Worm (Caenorhabditis elegans): ENCODE results near the gene mrpl-10.

The mrpl-10 gene

DNA sequence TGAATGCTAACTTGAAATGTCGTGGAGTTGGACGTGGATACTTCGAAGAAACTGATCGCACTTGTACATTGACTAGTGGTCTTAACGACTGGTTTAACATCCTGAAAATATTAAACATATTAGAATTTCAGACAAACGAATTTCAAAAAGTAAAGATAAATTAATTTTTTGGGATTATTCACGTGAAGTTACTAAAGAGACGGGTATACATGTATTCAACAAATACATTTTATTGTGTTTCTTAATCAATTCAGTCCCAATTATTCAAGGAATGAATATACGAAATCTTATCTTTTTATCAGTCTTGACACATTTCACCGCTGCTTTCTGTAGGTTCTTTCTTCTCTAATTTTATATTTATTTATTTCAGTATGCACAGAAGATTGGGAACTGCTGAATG is at the start of gene mrpl-10, which contains the start of gene clec-142:
TSS of gene mrpl-10 (minus strand) at position 101 of the 400 bp plus-strand sequence.
TSS of gene clec-142 (plus strand) at position 264 of the 400 bp plus-strand sequence.
- TF ChIP-seq ceh-20 (GFP tag; IDR thresholded peaks at IDR 0.05) (no peak), skn-1 (tag; optimal IDR thresholded peaks at IDR 0.05) (no peak), saeg-2 (GFP tag; IDR thresholded peaks at IDR 0.05) (no peak), ceh-32 (tag; optimal IDR thresholded peaks at IDR 0.05; ENCODE audit: poor library complexity) (no peak), gei-8 (GFP tag; optimal IDR thresholded peaks at IDR 0.05) (no peak), nhr-10 (tag; optimal IDR thresholded peaks at IDR 0.05) (no peak), daf-16 (GFP tag; optimal IDR thresholded peaks at IDR 0.05) (no peak), daf-16 (tag; optimal IDR thresholded peaks at IDR 0.05) (no peak), lin-1 (GFP tag; IDR thresholded peaks at IDR 0.05) (no peak), aly-2 (tag; optimal IDR thresholded peaks at IDR 0.05) (no peak), sdz-12 (GFP tag; optimal IDR thresholded peaks at IDR 0.05) (no peak), D1046.2 (GFP tag; IDR thresholded peaks at IDR 0.05) (no peak), Y105C5A.15 (GFP tag; IDR thresholded peaks at IDR 0.05) (no peak), lin-15B (tag; optimal IDR thresholded peaks at IDR 0.05) (no peak), F26F4.8 (GFP tag; conservative IDR thresholded peaks at IDR 0.05) (no peak), Y5F2A.4 (GFP tag; optimal IDR thresholded peaks at IDR 0.05) (no peak), zip-11 (GFP tag; IDR thresholded peaks at IDR 0.05) (no peak), nhr-6 (tag; optimal IDR thresholded peaks at IDR 0.05) (no peak), zfp-3 (GFP tag; conservative IDR thresholded peaks at IDR 0.05) (no peak)

DNA sequence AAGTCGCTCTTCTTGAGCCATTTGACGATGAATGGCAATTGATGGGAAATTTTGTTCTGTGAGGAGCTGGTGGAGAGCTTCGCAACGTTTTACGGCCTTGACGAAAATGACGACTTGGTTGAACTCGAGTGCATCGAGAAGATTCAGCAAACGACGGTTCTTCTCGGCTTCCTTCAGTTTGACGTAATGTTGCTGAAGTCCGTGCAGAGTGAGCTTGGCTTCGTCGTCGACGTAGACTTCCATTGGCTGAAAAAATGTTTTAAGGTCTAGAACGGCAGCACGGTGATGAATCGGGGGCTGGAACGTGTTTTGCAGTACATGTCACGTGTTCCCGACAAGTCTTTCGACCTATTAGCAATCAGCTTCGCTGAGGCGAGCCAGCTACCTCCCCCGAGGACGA is 49.1 kb upstream of the mrpl-10 start:
- TF ChIP-seq unc-62 (GFP tag; optimal IDR thresholded peaks at IDR 0.05 in 1 of 2) (peak in 1 of 2 experiments; percentile 94), unc-62 (tag; optimal IDR thresholded peaks at IDR 0.05) (no peak), ztf-7 (tag; optimal IDR thresholded peaks at IDR 0.05) (no peak)

DNA sequence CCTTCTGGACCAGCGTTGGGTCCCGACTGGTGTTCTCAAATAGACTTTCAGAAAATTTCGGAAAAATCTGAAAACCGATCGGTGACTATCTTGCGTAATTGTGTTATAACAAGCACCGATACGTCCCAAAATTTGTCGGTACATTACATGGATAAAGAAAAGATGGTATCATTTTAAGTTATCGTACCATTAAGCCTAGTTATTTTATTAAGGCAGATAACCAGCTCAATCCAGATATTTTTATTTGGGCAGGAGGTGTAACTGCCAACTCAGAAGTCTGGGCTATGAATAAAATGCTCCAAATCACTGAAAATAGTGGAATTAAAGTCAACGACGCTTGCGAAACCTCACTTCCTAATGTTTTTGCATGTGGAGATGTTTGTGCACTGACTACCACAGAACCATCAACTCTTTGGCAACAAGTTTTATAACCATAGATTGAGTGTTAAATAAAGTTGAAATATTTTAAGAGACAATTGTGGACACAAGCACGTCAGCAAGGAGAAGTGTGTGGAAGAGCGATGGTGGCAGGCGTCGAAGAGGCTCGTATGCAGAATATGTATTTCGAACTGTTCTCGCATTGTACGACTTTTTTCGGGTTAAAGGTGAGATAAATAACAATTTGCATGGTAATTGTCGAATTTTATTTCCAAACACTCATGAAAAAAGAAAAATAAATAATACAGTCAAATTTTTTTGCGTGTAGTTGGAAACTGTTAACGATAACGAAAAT is 48.1 kb upstream of the mrpl-10 start:
- no peak for TF ChIP-seq zfp-2 (tag; optimal IDR thresholded peaks at IDR 0.05)
- peak; percentile 20 for TF ChIP-seq mes-2 (tag; optimal IDR thresholded peaks at IDR 0.05; ENCODE audit: poor library complexity, severe bottlenecking)
- no peak for TF ChIP-seq fos-1 (tag; optimal IDR thresholded peaks at IDR 0.05)
- TF ChIP-seq lin-38 (GFP tag; IDR thresholded peaks at IDR 0.05): peak; percentile 57
- TF ChIP-seq nhr-28 (tag; optimal IDR thresholded peaks at IDR 0.05): no peak
- TF ChIP-seq tra-1 (GFP tag; IDR thresholded peaks at IDR 0.05): no peak
- no peak for TF ChIP-seq lir-3 (tag; optimal IDR thresholded peaks at IDR 0.05)
- no peak for TF ChIP-seq snpc-4 (tag; optimal IDR thresholded peaks at IDR 0.05)
- TF ChIP-seq mdl-1 (tag; optimal IDR thresholded peaks at IDR 0.05): no peak
- peak; percentile 36 for TF ChIP-seq duxl-1 (tag; optimal IDR thresholded peaks at IDR 0.05; ENCODE audit: poor library complexity)
- TF ChIP-seq nhr-102 (tag; optimal IDR thresholded peaks at IDR 0.05): peak; percentile 15
- TF ChIP-seq ceh-20 (GFP tag; IDR thresholded peaks at IDR 0.05): no peak
- peak; percentile 14 for TF ChIP-seq mep-1 (tag; optimal IDR thresholded peaks at IDR 0.05)
- TF ChIP-seq ceh-44 (GFP tag; IDR thresholded peaks at IDR 0.05): no peak
- TF ChIP-seq egl-43 (GFP tag; IDR thresholded peaks at IDR 0.05): no peak
- no peak for TF ChIP-seq arid-1 (GFP tag; conservative IDR thresholded peaks at IDR 0.05)
- TF ChIP-seq zip-2 (tag; optimal IDR thresholded peaks at IDR 0.05): no peak
- no peak for TF ChIP-seq attf-4 (tag; optimal IDR thresholded peaks at IDR 0.05)
- no peak for TF ChIP-seq spr-1 (tag; optimal IDR thresholded peaks at IDR 0.05)
- no peak for TF ChIP-seq nhr-48 (tag; optimal IDR thresholded peaks at IDR 0.05)
- TF ChIP-seq ama-1 (optimal IDR thresholded peaks at IDR 0.05): peak; percentile 66
- TF ChIP-seq saeg-2 (GFP tag; IDR thresholded peaks at IDR 0.05): no peak
- TF ChIP-seq aha-1 (tag): peak; percentile 95
- TF ChIP-seq ceh-62 (tag; optimal IDR thresholded peaks at IDR 0.05): no peak
- TF ChIP-seq rbr-2 (tag; optimal IDR thresholded peaks at IDR 0.05): no peak
